Fruit fly (Drosophila melanogaster): ENCODE results near the gene CG12477.

dm6 chr3L:18768788-18769707 lies 46.0 kb upstream of the CG12477 start:
- TF ChIP-seq h (GFP tag; optimal IDR thresholded peaks at IDR 0.05) (peak; percentile 40), Dfd (GFP tag; optimal IDR thresholded peaks at IDR 0.05) (no peak), woc (GFP tag; optimal IDR thresholded peaks at IDR 0.05) (no peak), dsf (GFP tag; optimal IDR thresholded peaks at IDR 0.05; ENCODE audit: borderline replicate concordance) (no peak), usp (GFP tag; optimal IDR thresholded peaks at IDR 0.05) (no peak), Jra (GFP tag; optimal IDR thresholded peaks at IDR 0.05) (no peak), Hnf4 (GFP tag; optimal IDR thresholded peaks at IDR 0.05) (no peak), Hr78 (GFP tag; optimal IDR thresholded peaks at IDR 0.05) (no peak), psq (GFP tag; optimal IDR thresholded peaks at IDR 0.05) (peak; percentile 7), Dif (GFP tag; optimal IDR thresholded peaks at IDR 0.05; ENCODE audit: partially characterized antibody) (peak; percentile 49)

All from whole organism, wandering third instar larva.